Worm (Caenorhabditis elegans) whole organism, L4 larva: ENCODE results near the gene ZK643.2.

Experiments
- ces-1 ChIP-seq: fragments of 150-350 bp; sonication (generic microtip); optimal IDR thresholded peaks from 4 replicates; lab custom pipeline; 2014; ENCODE audit warnings: missing biosample characterization, missing genetic modification reagents, missing genetic modification characterization
- daf-8 ChIP-seq: fragments of 200-800 bp; sonication (Bioruptor generic); IDR thresholded peaks from 2 replicates; pipeline ENCODE4 v1.3.6; 2022; ENCODE audit warnings: missing genetic modification characterization, missing compliant biosample characterization
- dmd-6 ChIP-seq: fragments of 200-800 bp; sonication (Bioruptor generic); IDR thresholded peaks from 2 replicates; pipeline ENCODE4 v1.3.6; 2022; ENCODE audit warnings: missing genetic modification reagents, missing genetic modification characterization, missing compliant biosample characterization
- jun-1 ChIP-seq: fragments of 150-350 bp; optimal IDR thresholded peaks from 2 replicates; lab custom pipeline; 2014; ENCODE audit warnings: missing biosample characterization, missing genetic modification reagents, missing genetic modification characterization
- lin-1 ChIP-seq: fragments of 200-800 bp; sonication (Bioruptor generic); IDR thresholded peaks from 2 replicates; pipeline ENCODE4 v1.3.6; 2022; ENCODE audit warnings: missing genetic modification reagents, missing genetic modification characterization, missing compliant biosample characterization
- lsy-2 ChIP-seq, 2 experiments: fragments of 150-350 bp in 1 of 2; sonication (generic microtip) in 1 of 2; optimal IDR thresholded peaks; 2 replicates each; lab custom pipeline; 2014 to 2017; ENCODE audit warnings: missing biosample characterization in 2 of 2, missing genetic modification characterization in 2 of 2
- nhr-237 ChIP-seq: sonication (generic microtip); optimal IDR thresholded peaks from 2 replicates; lab custom pipeline; 2017; ENCODE audit warnings: missing biosample characterization, missing genetic modification characterization
- nhr-28 ChIP-seq: fragments of 150-350 bp; optimal IDR thresholded peaks from 2 replicates; lab custom pipeline; 2014; ENCODE audit warnings: missing biosample characterization, missing genetic modification characterization
- nhr-6 ChIP-seq: fragments of 150-350 bp; optimal IDR thresholded peaks from 2 replicates; lab custom pipeline; 2014; ENCODE audit warnings: missing biosample characterization, missing genetic modification characterization
- pha-4 ChIP-seq, 2 experiments: fragments of 150-350 bp in 1 of 2; fragments of 200-800 bp in 1 of 2; sonication (Bioruptor generic) in 1 of 2; IDR thresholded peaks in 1 of 2; optimal IDR thresholded peaks in 1 of 2; 2 replicates each; pipeline versions ENCODE4 v1.3.6 to Lab custom; 2014 to 2022; ENCODE audit warnings: missing genetic modification characterization in 2 of 2, missing genetic modification reagents in 2 of 2, missing biosample characterization in 1 of 2, missing compliant biosample characterization in 1 of 2
- pqm-1 ChIP-seq: sonication (generic microtip); optimal IDR thresholded peaks from 2 replicates; lab custom pipeline; 2017; ENCODE audit warnings: missing biosample characterization, missing genetic modification characterization
- unc-130 ChIP-seq: sonication (generic microtip); optimal IDR thresholded peaks from 2 replicates; lab custom pipeline; 2016; ENCODE audit warnings: missing genetic modification reagents, missing genetic modification characterization, missing compliant biosample characterization
- unc-62 ChIP-seq, 3 experiments: fragments of 150-350 bp in 1 of 3; sonication (generic microtip); optimal IDR thresholded peaks in 2 of 3; peaks in 1 of 3; 1 replicate in 1 of 3; 2 replicates in 2 of 3; lab custom pipeline; 2014 to 2017; ENCODE audit warnings: missing biosample characterization in 3 of 3, missing genetic modification characterization in 3 of 3, missing genetic modification reagents in 3 of 3, missing genotype in 1 of 3
- vab-7 ChIP-seq: fragments of 200-800 bp; sonication (Bioruptor generic); IDR thresholded peaks from 2 replicates; pipeline ENCODE4 v1.3.6; 2022; ENCODE audit warnings: missing genetic modification reagents, missing genetic modification characterization, missing compliant biosample characterization

- no peak for TF ChIP-seq nhr-237
- no peak for TF ChIP-seq pha-4 (GFP tag; IDR thresholded peaks at IDR 0.05; lab: Robert Waterston, UW)
- no peak for TF ChIP-seq pha-4 (tag; optimal IDR thresholded peaks at IDR 0.05; lab: Kevin White, UChicago)
- no peak for TF ChIP-seq pqm-1 (tag; lab: Kevin White, UChicago)
- TF ChIP-seq unc-130 (GFP tag; lab: Kevin White, UChicago) = no peak
- TF ChIP-seq lsy-2 (tag; optimal IDR thresholded peaks at IDR 0.05; lab: Kevin White, UChicago) = no peak
- no peak for TF ChIP-seq daf-8 (GFP tag; lab: Robert Waterston, UW)
- no peak for TF ChIP-seq ces-1 (GFP tag; lab: Kevin White, UChicago)
- no peak for TF ChIP-seq nhr-28 (tag; lab: Kevin White, UChicago)
- TF ChIP-seq nhr-6 = no peak
- no peak for TF ChIP-seq dmd-6 (GFP tag; lab: Robert Waterston, UW)
- no peak for TF ChIP-seq lin-1 (GFP tag; lab: Robert Waterston, UW)
- no peak for TF ChIP-seq vab-7 (GFP tag; lab: Robert Waterston, UW)
- no peak for TF ChIP-seq jun-1
- no peak for TF ChIP-seq unc-62 (GFP tag; optimal IDR thresholded peaks at IDR 0.05 in 1 of 2; lab: Kevin White, UChicago)
- TF ChIP-seq unc-62 (tag; optimal IDR thresholded peaks at IDR 0.05; lab: Kevin White, UChicago) = no peak
These were observed 45.2 kb downstream of the ZK643.2 start for ce11 chrIII:9001491-9001890.
